Worm (Caenorhabditis elegans) whole organism, young adult: ENCODE measurements around the gene jip-1.

Experiments
- F55B11.4 ChIP-seq: sonication (generic microtip); optimal IDR thresholded peaks from 2 replicates; lab custom pipeline; 2016; ENCODE audit warnings: missing compliant biosample characterization, missing genetic modification characterization, borderline replicate concordance; ENCODE audit not compliant: insufficient read depth
- Y67H2A.10 ChIP-seq: fragments of 200-800 bp; sonication (Bioruptor generic); conservative IDR thresholded peaks from 2 replicates; pipeline ENCODE4 v1.3.6; 2022; ENCODE audit warnings: missing genetic modification reagents, missing genetic modification characterization, missing compliant biosample characterization
- aptf-2 ChIP-seq: fragments of 200-800 bp; sonication (Bioruptor generic); conservative IDR thresholded peaks from 2 replicates; pipeline ENCODE4 v1.3.6; 2022; ENCODE audit warnings: missing genetic modification reagents, missing genetic modification characterization, missing compliant biosample characterization
- attf-5 ChIP-seq: fragments of 200-800 bp; sonication (Bioruptor generic); optimal IDR thresholded peaks from 2 replicates; lab custom pipeline; 2018; ENCODE audit warnings: mild to moderate bottlenecking, missing genetic modification characterization, missing compliant biosample characterization
- egrh-3 ChIP-seq: fragments of 200-800 bp; sonication (Bioruptor generic); IDR thresholded peaks from 2 replicates; pipeline ENCODE4 v1.3.6; 2022; ENCODE audit warnings: missing genetic modification reagents, missing genetic modification characterization, missing compliant biosample characterization
- ekl-4 ChIP-seq: fragments of 200-800 bp; sonication (Bioruptor generic); IDR thresholded peaks from 2 replicates; pipeline ENCODE4 v1.3.6; 2022; ENCODE audit warnings: missing genetic modification reagents, missing genetic modification characterization, missing compliant biosample characterization
- him-1 ChIP-seq: sonication (generic microtip); optimal IDR thresholded peaks from 2 replicates; lab custom pipeline; 2016; ENCODE audit warnings: missing genotype, missing genetic modification reagents, missing genetic modification characterization, missing compliant biosample characterization
- mel-28 ChIP-seq: sonication (generic microtip); optimal IDR thresholded peaks from 2 replicates; lab custom pipeline; 2016; ENCODE audit warnings: borderline replicate concordance, mild to moderate bottlenecking, missing genetic modification characterization, missing compliant biosample characterization
- nhr-90 ChIP-seq: sonication (generic microtip); optimal IDR thresholded peaks from 2 replicates; lab custom pipeline; 2016; ENCODE audit warnings: missing genotype, mild to moderate bottlenecking, missing genetic modification characterization, missing compliant biosample characterization

DNA sequence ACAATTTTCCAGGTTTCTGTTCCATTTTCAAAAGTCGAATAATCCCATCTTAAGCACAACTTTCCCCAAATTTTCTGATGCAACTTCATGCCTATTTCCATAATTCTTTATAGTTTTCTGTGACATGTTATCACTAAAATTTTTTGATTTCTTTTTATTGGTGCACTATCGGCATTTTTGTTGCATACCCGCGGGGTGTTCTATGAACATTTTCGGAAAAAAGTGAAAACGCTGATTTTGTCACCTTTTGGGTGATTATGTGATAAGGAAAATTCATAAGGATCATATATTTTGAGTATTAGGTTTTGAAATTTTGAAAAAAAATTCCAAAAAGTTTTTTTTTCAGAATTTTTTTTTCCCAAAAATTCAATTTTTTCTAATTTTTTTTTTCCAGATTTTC is 59.7 kb downstream of the jip-1 start, which contains the start of gene aat-7:
- TF ChIP-seq nhr-90 (tag; lab: Kevin White, UChicago), result no peak
- TF ChIP-seq attf-5 (GFP tag; lab: Kevin White, UChicago), result no peak
- TF ChIP-seq Y67H2A.10, result no peak
- TF ChIP-seq egrh-3 (GFP tag; lab: Robert Waterston, UW), result no peak
- TF ChIP-seq ekl-4, result no peak
- TF ChIP-seq him-1 (tag; lab: Kevin White, UChicago), result no peak
- no peak for TF ChIP-seq mel-28 (tag; lab: Kevin White, UChicago)
- TF ChIP-seq F55B11.4 (tag; lab: Kevin White, UChicago), result no peak
- no peak for TF ChIP-seq aptf-2 (GFP tag; lab: Robert Waterston, UW)
